Worm (Caenorhabditis elegans) whole organism, late embryonic: ENCODE data around the gene epg-4.

Experiments used
- che-1 ChIP-seq: sonication (generic microtip); optimal IDR thresholded peaks from 2 replicates; lab custom pipeline; 2016; ENCODE audit warnings: mild to moderate bottlenecking, missing genetic modification characterization, missing compliant biosample characterization
- fkh-10 ChIP-seq: fragments of 150-350 bp; optimal IDR thresholded peaks from 2 replicates; lab custom pipeline; 2014; ENCODE audit warnings: missing biosample characterization, missing genetic modification reagents, missing genetic modification characterization
- rnt-1 ChIP-seq: sonication (generic microtip); optimal IDR thresholded peaks from 2 replicates; lab custom pipeline; 2016; ENCODE audit warnings: missing genetic modification characterization, missing compliant biosample characterization

DNA sequence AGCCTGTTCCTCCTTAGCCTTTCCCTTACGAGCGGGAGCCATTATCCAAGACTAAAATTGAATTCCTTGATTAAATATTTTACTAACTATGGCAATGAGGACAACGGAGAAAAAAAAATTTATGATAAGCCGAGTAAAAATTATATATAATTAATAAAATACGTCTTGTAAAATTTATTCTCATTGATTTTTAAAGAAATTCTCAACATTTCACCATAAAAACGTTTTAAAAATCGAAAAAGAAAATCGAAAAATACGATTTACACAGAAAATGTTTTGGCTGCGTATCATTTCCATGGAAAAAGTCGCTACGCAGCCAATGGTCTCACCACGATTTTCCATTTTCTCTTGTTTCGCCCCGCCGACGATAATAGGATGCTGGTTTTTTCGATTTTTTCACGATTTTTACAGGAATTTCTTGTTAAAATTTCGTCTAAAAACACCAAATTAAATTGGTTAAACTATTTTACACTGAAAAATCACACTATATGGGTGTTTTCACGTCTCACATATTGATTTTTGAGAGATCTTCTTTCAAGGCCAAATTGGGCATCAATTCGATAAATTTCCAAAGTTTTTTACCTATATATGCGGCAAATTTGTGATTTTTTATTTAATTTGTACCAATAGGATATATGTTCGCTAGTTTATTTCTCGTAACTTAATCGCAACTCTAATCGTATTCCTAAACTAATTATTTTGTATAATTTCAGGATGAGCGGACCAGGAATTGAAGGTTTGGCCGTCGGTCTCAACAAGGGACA is 2.2 kb upstream of the epg-4 start, which contains the start of the genes rps-14 and rpl-36:
- TF ChIP-seq fkh-10 (GFP tag; lab: Kevin White, UChicago) = no peak
- no peak for TF ChIP-seq che-1 (tag; lab: Kevin White, UChicago)
- no peak for TF ChIP-seq rnt-1 (tag; lab: Kevin White, UChicago)
